Fruit fly (Drosophila melanogaster) Kc167 (cell line): ENCODE results near the gene da.

Source experiments
- Myc ChIP-seq: fragments of >200 bp; optimal IDR thresholded peaks from 2 replicates; lab custom pipeline; 2017; ENCODE audit warnings: missing external identifiers
- Sin3A ChIP-seq: fragments of >200 bp; optimal IDR thresholded peaks from 2 replicates; lab custom pipeline; 2018; ENCODE audit warnings: missing external identifiers
- h ChIP-seq: fragments of >200 bp; optimal IDR thresholded peaks from 3 replicates; lab custom pipeline; 2018; ENCODE audit warnings: missing external identifiers
- insv ChIP-seq: fragments of >200 bp; optimal IDR thresholded peaks from 3 replicates; lab custom pipeline; 2018; ENCODE audit warnings: missing external identifiers
- psq ChIP-seq: fragments of >200 bp; optimal IDR thresholded peaks from 2 replicates; lab custom pipeline; 2017; ENCODE audit warnings: missing external identifiers
- ttk ChIP-seq: sonication (Bioruptor generic); optimal IDR thresholded peaks from 2 replicates; lab custom pipeline; 2017; ENCODE audit warnings: missing external identifiers

DNA sequence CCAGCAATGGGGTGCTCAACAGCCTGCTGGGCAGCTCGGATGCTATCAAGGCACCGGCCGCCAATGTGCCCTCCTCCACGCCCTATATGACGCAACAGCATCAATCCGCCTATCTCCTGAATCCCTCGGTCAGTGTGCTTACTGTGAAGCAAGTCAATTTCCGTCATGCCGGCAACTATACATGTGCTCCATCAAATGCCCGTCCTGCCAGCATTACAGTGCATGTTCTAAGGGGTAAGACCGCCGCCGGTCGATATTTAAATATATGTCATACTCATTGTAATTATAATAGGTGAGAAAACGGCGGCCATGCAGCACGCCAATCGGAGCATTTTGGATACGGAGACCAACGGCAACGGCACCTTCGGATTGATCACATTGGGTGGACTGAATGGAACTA is 9.3 kb upstream of the da start:
- TF ChIP-seq psq (no peak), insv (lab: Kevin White, UChicago) (no peak), Sin3A (lab: Kevin White, UChicago) (no peak), h (no peak), ttk (no peak), Myc (lab: Kevin White, UChicago) (no peak)
